Fruit fly (Drosophila melanogaster) whole organism, embryonic: ENCODE data around the gene Orp8.
A peak's percentile ranks its signal among the peaks of the same experiment; 100 is the strongest.

ENCODE experiments used
- Aef1 ChIP-seq: fragments of 200-800 bp; sonication (Bioruptor generic); IDR thresholded peaks from 3 replicates; pipeline ENCODE4 v1.3.6; 2022; ENCODE audit warnings: missing biosample characterization, missing genetic modification characterization
- B-H2 ChIP-seq: fragments of 200-800 bp; sonication (Bioruptor generic); optimal IDR thresholded peaks from 2 replicates; lab custom pipeline; 2018; ENCODE audit warnings: missing biosample characterization, mild to moderate bottlenecking, missing genetic modification characterization
- CG10147 ChIP-seq: fragments of 200-800 bp; sonication (Bioruptor generic); optimal IDR thresholded peaks from 2 replicates; lab custom pipeline; 2019; ENCODE audit warnings: missing biosample characterization, mild to moderate bottlenecking, missing genetic modification characterization, moderate library complexity
- CG10274 ChIP-seq: fragments of 200-800 bp; sonication (Bioruptor generic); optimal IDR thresholded peaks from 3 replicates; lab custom pipeline; 2017; ENCODE audit warnings: missing biosample characterization, mild to moderate bottlenecking, missing genetic modification characterization
- CG11504 ChIP-seq: fragments of 200-800 bp; sonication (Bioruptor generic); optimal IDR thresholded peaks from 3 replicates; lab custom pipeline; 2019; ENCODE audit warnings: missing biosample characterization, mild to moderate bottlenecking, missing genetic modification characterization, moderate library complexity
- CG12219 ChIP-seq: fragments of 200-800 bp; sonication (Bioruptor generic); optimal IDR thresholded peaks from 3 replicates; lab custom pipeline; 2018; ENCODE audit warnings: missing biosample characterization, mild to moderate bottlenecking, missing genetic modification characterization
- CG1233 ChIP-seq: fragments of 200-800 bp; sonication (Bioruptor generic); optimal IDR thresholded peaks from 4 replicates; lab custom pipeline; 2018; ENCODE audit warnings: missing biosample characterization, mild to moderate bottlenecking, missing genetic modification characterization
- CG12659 ChIP-seq: fragments of 200-800 bp; sonication (Bioruptor generic); optimal IDR thresholded peaks from 3 replicates; lab custom pipeline; 2017; ENCODE audit warnings: mild to moderate bottlenecking, missing biosample characterization, missing genetic modification reagents, missing genetic modification characterization
- CG13424 ChIP-seq: fragments of 200-800 bp; sonication (Bioruptor generic); optimal IDR thresholded peaks from 2 replicates; lab custom pipeline; 2019; ENCODE audit warnings: missing biosample characterization, mild to moderate bottlenecking, missing genetic modification characterization, moderate library complexity
- CG13624 ChIP-seq: fragments of 200-800 bp; sonication (Bioruptor generic); optimal IDR thresholded peaks from 2 replicates; lab custom pipeline; 2016; ENCODE audit warnings: missing biosample characterization, missing genetic modification characterization
- CG15073 ChIP-seq: fragments of 200-800 bp; sonication (Bioruptor generic); optimal IDR thresholded peaks from 2 replicates; lab custom pipeline; 2016; ENCODE audit warnings: missing biosample characterization, missing genetic modification characterization
- CG1647 ChIP-seq: fragments of 200-800 bp; sonication (Bioruptor generic); optimal IDR thresholded peaks from 3 replicates; lab custom pipeline; 2016; ENCODE audit warnings: missing biosample characterization, missing genetic modification characterization
- CG17361 ChIP-seq: fragments of 200-800 bp; sonication (Bioruptor generic); IDR thresholded peaks from 3 replicates; pipeline ENCODE4 v1.3.6; 2022; ENCODE audit warnings: missing biosample characterization, missing genetic modification characterization
- CG18619 ChIP-seq: fragments of 200-800 bp; sonication (Bioruptor generic); optimal IDR thresholded peaks from 3 replicates; lab custom pipeline; 2017; ENCODE audit warnings: missing biosample characterization, mild to moderate bottlenecking, missing genetic modification characterization
- CG2120 ChIP-seq: fragments of 200-800 bp; sonication (Bioruptor generic); optimal IDR thresholded peaks from 3 replicates; lab custom pipeline; 2016; ENCODE audit warnings: missing biosample characterization, missing genetic modification characterization
- CG2875 ChIP-seq: fragments of 200-800 bp; sonication (Bioruptor generic); optimal IDR thresholded peaks from 2 replicates; lab custom pipeline; 2017; ENCODE audit warnings: missing biosample characterization, mild to moderate bottlenecking, missing genetic modification characterization, missing genetic modification reagents
- CG3065 ChIP-seq: fragments of 200-800 bp; sonication (Bioruptor generic); optimal IDR thresholded peaks from 2 replicates; lab custom pipeline; 2016; ENCODE audit warnings: missing biosample characterization, missing genetic modification characterization
- CG31224 ChIP-seq: fragments of 200-800 bp; sonication (Bioruptor generic); IDR thresholded peaks from 2 replicates; pipeline ENCODE4 v1.3.6; 2022; ENCODE audit warnings: missing biosample characterization, missing genetic modification characterization
- CG34376 ChIP-seq: fragments of 200-800 bp; sonication (Bioruptor generic); optimal IDR thresholded peaks from 2 replicates; lab custom pipeline; 2018; ENCODE audit warnings: missing biosample characterization, mild to moderate bottlenecking, missing genetic modification characterization
- CG3847 ChIP-seq: fragments of 200-800 bp; sonication (Bioruptor generic); IDR thresholded peaks from 2 replicates; pipeline ENCODE4 v1.3.6; 2022; ENCODE audit warnings: missing biosample characterization, missing genetic modification characterization
- CG42726 ChIP-seq: fragments of 200-800 bp; sonication (Bioruptor generic); IDR thresholded peaks from 2 replicates; pipeline ENCODE4 v1.3.6; 2022; ENCODE audit warnings: missing biosample characterization, missing genetic modification characterization; ENCODE audit not compliant: partially characterized antibody
- CG6175 ChIP-seq: fragments of 200-800 bp; sonication (Bioruptor generic); IDR thresholded peaks from 3 replicates; pipeline ENCODE4 v1.3.6; 2022; ENCODE audit warnings: missing biosample characterization, missing genetic modification characterization
- CG7372 ChIP-seq: fragments of 200-800 bp; sonication (Bioruptor generic); IDR thresholded peaks from 2 replicates; pipeline ENCODE4 v1.3.6; 2022; ENCODE audit warnings: missing biosample characterization, missing genetic modification characterization
- CG7556 ChIP-seq: fragments of 200-800 bp; sonication (Bioruptor generic); optimal IDR thresholded peaks from 2 replicates; lab custom pipeline; 2017; ENCODE audit warnings: missing biosample characterization, mild to moderate bottlenecking, missing genetic modification characterization
- CG7839 ChIP-seq: fragments of 200-800 bp; sonication (Bioruptor generic); optimal IDR thresholded peaks from 3 replicates; lab custom pipeline; 2018; ENCODE audit warnings: missing biosample characterization, mild to moderate bottlenecking, missing genetic modification characterization, moderate library complexity
- CG8924 ChIP-seq: fragments of 200-800 bp; optimal IDR thresholded peaks from 3 replicates; lab custom pipeline; 2019; ENCODE audit warnings: missing biosample characterization, mild to moderate bottlenecking, missing genetic modification characterization, moderate library complexity
- CkIIα-i1 ChIP-seq: fragments of 200-800 bp; sonication (Bioruptor generic); IDR thresholded peaks from 2 replicates; pipeline ENCODE4 v1.3.6; 2022; ENCODE audit warnings: missing biosample characterization, missing genetic modification characterization
- D19B ChIP-seq: fragments of 200-800 bp; sonication (Bioruptor generic); optimal IDR thresholded peaks from 2 replicates; lab custom pipeline; 2017; ENCODE audit warnings: missing biosample characterization, mild to moderate bottlenecking, missing genetic modification characterization
- Hr3 ChIP-seq: fragments of 200-800 bp; sonication (Bioruptor generic); optimal IDR thresholded peaks from 3 replicates; lab custom pipeline; 2016; ENCODE audit warnings: missing biosample characterization, missing genetic modification characterization
- Nf-YA ChIP-seq: fragments of 200-800 bp; sonication (Bioruptor generic); IDR thresholded peaks from 2 replicates; pipeline ENCODE4 v1.3.6; 2022; ENCODE audit warnings: missing biosample characterization, missing genetic modification characterization
- Oli ChIP-seq: fragments of 200-800 bp; sonication (Bioruptor generic); optimal IDR thresholded peaks from 2 replicates; lab custom pipeline; 2018; ENCODE audit warnings: missing biosample characterization, mild to moderate bottlenecking, missing genetic modification characterization, moderate library complexity
- PHDP ChIP-seq: fragments of 200-800 bp; sonication (Bioruptor generic); optimal IDR thresholded peaks from 3 replicates; lab custom pipeline; 2018; ENCODE audit warnings: missing biosample characterization, mild to moderate bottlenecking, missing genetic modification characterization, moderate library complexity
- Ssrp ChIP-seq: fragments of 200-800 bp; sonication (Bioruptor generic); optimal IDR thresholded peaks from 2 replicates; lab custom pipeline; 2018; ENCODE audit warnings: missing biosample characterization, mild to moderate bottlenecking, missing genetic modification characterization, moderate library complexity
- Xrp1 ChIP-seq: fragments of 200-800 bp; sonication (Bioruptor generic); IDR thresholded peaks from 2 replicates; pipeline ENCODE4 v1.3.6; 2022; ENCODE audit warnings: missing biosample characterization, missing genetic modification characterization
- ara ChIP-seq: fragments of 200-800 bp; sonication (Bioruptor generic); IDR thresholded peaks from 2 replicates; pipeline ENCODE4 v1.3.6; 2022; ENCODE audit warnings: missing biosample characterization, missing genetic modification characterization
- cato ChIP-seq: fragments of 200-800 bp; sonication (Bioruptor generic); optimal IDR thresholded peaks from 2 replicates; lab custom pipeline; 2016; ENCODE audit warnings: missing biosample characterization, missing genetic modification characterization, borderline replicate concordance
- danr ChIP-seq: fragments of 200-800 bp; sonication (Bioruptor generic); IDR thresholded peaks from 2 replicates; pipeline ENCODE4 v1.3.6; 2022; ENCODE audit warnings: missing biosample characterization, missing genetic modification characterization
- fu2 ChIP-seq: fragments of 200-800 bp; sonication (Bioruptor generic); optimal IDR thresholded peaks from 2 replicates; lab custom pipeline; 2016; ENCODE audit warnings: missing biosample characterization, missing genetic modification characterization
- gem ChIP-seq: fragments of 200-800 bp; sonication (Bioruptor generic); optimal IDR thresholded peaks from 2 replicates; lab custom pipeline; 2019; ENCODE audit warnings: missing biosample characterization, mild to moderate bottlenecking, missing genetic modification characterization, moderate library complexity
- grau ChIP-seq: fragments of 200-800 bp; optimal IDR thresholded peaks from 3 replicates; lab custom pipeline; 2019; ENCODE audit warnings: missing biosample characterization, mild to moderate bottlenecking, missing genetic modification characterization, moderate library complexity
- nmo ChIP-seq: fragments of 200-800 bp; sonication (Bioruptor generic); optimal IDR thresholded peaks from 2 replicates; lab custom pipeline; 2018; ENCODE audit warnings: missing biosample characterization, mild to moderate bottlenecking, missing genetic modification characterization, moderate library complexity
- phol ChIP-seq: fragments of 200-800 bp; sonication (Bioruptor generic); optimal IDR thresholded peaks from 3 replicates; lab custom pipeline; 2018; ENCODE audit warnings: missing biosample characterization, mild to moderate bottlenecking, missing genetic modification characterization, moderate library complexity
- ranshi ChIP-seq: fragments of 200-800 bp; sonication (Bioruptor generic); IDR thresholded peaks from 2 replicates; pipeline ENCODE4 v1.3.6; 2022; ENCODE audit warnings: missing biosample characterization, missing genetic modification characterization
- row ChIP-seq: fragments of 200-800 bp; sonication (Bioruptor generic); IDR thresholded peaks from 3 replicates; pipeline ENCODE4 v1.3.6; 2022; ENCODE audit warnings: missing biosample characterization, missing genetic modification characterization
- sens ChIP-seq: fragments of 200-800 bp; sonication (Bioruptor generic); peaks from one replicate; lab custom pipeline; 2016; ENCODE audit warnings: missing biosample characterization, missing genetic modification characterization
- seq ChIP-seq: fragments of 200-800 bp; sonication (Bioruptor generic); IDR thresholded peaks from 2 replicates; pipeline ENCODE4 v1.3.6; 2022; ENCODE audit warnings: missing biosample characterization, missing genetic modification characterization
- shn ChIP-seq: fragments of 200-800 bp; sonication (Bioruptor generic); optimal IDR thresholded peaks from 3 replicates; lab custom pipeline; 2016; ENCODE audit warnings: missing biosample characterization, missing genetic modification characterization
- slbo ChIP-seq: fragments of 200-800 bp; sonication (Bioruptor generic); IDR thresholded peaks from 2 replicates; pipeline ENCODE4 v1.3.6; 2022; ENCODE audit warnings: missing biosample characterization, missing genetic modification characterization
- tap ChIP-seq: fragments of 200-800 bp; optimal IDR thresholded peaks from 3 replicates; lab custom pipeline; 2019; ENCODE audit warnings: missing biosample characterization, mild to moderate bottlenecking, missing genetic modification characterization, moderate library complexity
- tx ChIP-seq: fragments of 200-800 bp; sonication (Bioruptor generic); optimal IDR thresholded peaks from 2 replicates; lab custom pipeline; 2016; ENCODE audit warnings: missing biosample characterization, missing genetic modification characterization
- unpg ChIP-seq: fragments of 200-800 bp; sonication (Bioruptor generic); optimal IDR thresholded peaks from 3 replicates; lab custom pipeline; 2018; ENCODE audit warnings: missing biosample characterization, mild to moderate bottlenecking, missing genetic modification characterization, moderate library complexity

Orp8 gene

DNA sequence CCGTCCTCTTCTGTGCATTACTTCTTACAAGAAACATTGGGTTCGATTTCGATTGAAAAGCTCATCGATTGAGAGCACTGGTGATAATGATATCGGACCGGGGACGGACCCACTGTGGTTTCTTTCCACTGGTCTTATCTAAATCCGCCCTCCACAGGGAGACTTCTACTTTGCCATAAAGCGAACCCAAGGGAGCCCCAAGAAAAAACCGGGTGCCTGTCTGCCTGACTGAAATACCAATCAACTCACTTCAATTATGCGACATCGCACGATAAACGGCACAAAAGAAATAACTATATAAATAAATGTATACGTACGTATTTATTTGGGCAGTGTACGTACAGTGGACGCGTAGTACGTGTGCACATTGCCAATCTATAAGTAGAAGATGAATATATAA lies 44.4 kb upstream of the Orp8 start (continued):
- TF ChIP-seq tx, result no peak
- TF ChIP-seq cato (GFP tag; lab: Kevin White, UChicago), result no peak
- TF ChIP-seq CG15073, result no peak
- no peak for TF ChIP-seq CG12219
- TF ChIP-seq CG2875, result no peak
- no peak for TF ChIP-seq CkIIα-i1 (GFP tag; lab: Robert Waterston, UW)
- no peak for TF ChIP-seq tap
- no peak for TF ChIP-seq CG8924 (tag; lab: Kevin White, UChicago)
- no peak for TF ChIP-seq fu2
- no peak for TF ChIP-seq CG10274 (GFP tag; lab: Kevin White, UChicago)
- TF ChIP-seq Hr3 (GFP tag; lab: Kevin White, UChicago), result no peak
- TF ChIP-seq ranshi, result no peak
- TF ChIP-seq CG34376, result no peak
- TF ChIP-seq B-H2 (GFP tag; lab: Kevin White, UChicago), result no peak
- TF ChIP-seq Nf-YA (GFP tag; lab: Robert Waterston, UW), result no peak
- TF ChIP-seq CG3065 (GFP tag; lab: Kevin White, UChicago), result no peak
- no peak for TF ChIP-seq Aef1 (GFP tag; lab: Robert Waterston, UW)
- TF ChIP-seq sens (GFP tag; lab: Kevin White, UChicago), result peak; percentile 66
- no peak for TF ChIP-seq unpg
- TF ChIP-seq CG6175 (GFP tag; lab: Robert Waterston, UW), result no peak

dm6 chr3R:20265239-20265846 lies 43.8 kb upstream of the Orp8 start:
- TF ChIP-seq PHDP (no peak), CG17361 (peak; percentile 62; the same call in 2 of the 3 replicates), CG31224 (GFP tag; lab: Robert Waterston, UW) (no peak), row (GFP tag; lab: Robert Waterston, UW) (peak; percentile 32; the same call in 2 of the 3 replicates), phol (tag; lab: Kevin White, UChicago) (peak; percentile 44), CG13624 (peak; percentile 6), CG13424 (tag; lab: Kevin White, UChicago) (peak; percentile 29), Xrp1 (0 out of 2 replicates have a peak, but pooled peaks have one; percentile 6), CG2120 (GFP tag; lab: Kevin White, UChicago) (peak; percentile 16), grau (peak; percentile 27), CG11504 (tag; lab: Kevin White, UChicago) (peak; percentile 36), shn (GFP tag; lab: Kevin White, UChicago) (peak; percentile 9), Oli (tag; lab: Kevin White, UChicago) (peak; percentile 19), CG18619 (GFP tag; lab: Kevin White, UChicago) (peak; percentile 12), slbo (GFP tag; lab: Robert Waterston, UW) (0 out of 2 replicates have a peak, but pooled peaks have one; percentile 23), CG1647 (GFP tag; lab: Kevin White, UChicago) (no peak), D19B (GFP tag; lab: Kevin White, UChicago) (peak; percentile 81), CG7839 (peak; percentile 31), CG7556 (GFP tag; lab: Kevin White, UChicago) (peak; percentile 14), CG42726 (GFP tag; lab: Robert Waterston, UW) (no peak), nmo (GFP tag; lab: Kevin White, UChicago) (peak; percentile 34), ara (GFP tag; lab: Robert Waterston, UW) (no peak), CG7372 (no peak), seq (peak; percentile 29; the same call in 1 of the 2 replicates), CG12659 (GFP tag; lab: Kevin White, UChicago) (peak; percentile 20), CG10147 (peak; percentile 11), CG3847 (peak; percentile 23; the same call in 1 of the 2 replicates), Ssrp (tag; lab: Kevin White, UChicago) (peak; percentile 20), gem (tag; lab: Kevin White, UChicago) (peak; percentile 44), CG1233 (GFP tag; lab: Kevin White, UChicago) (peak; percentile 0), danr (no peak)
